Worm (Caenorhabditis elegans): Measurements from ENCODE around the gene gos-28.

- TF ChIP-seq him-1 (tag; optimal IDR thresholded peaks at IDR 0.05) (no peak), W03F9.2 (tag; optimal IDR thresholded peaks at IDR 0.05) (no peak), dao-5 (tag; optimal IDR thresholded peaks at IDR 0.05) (no peak)
Measured at ce11 chrIII:7375434-7375833, 26.5 kb upstream of the gos-28 start.

All from whole organism, L4/young adult.